Fruit fly (Drosophila melanogaster) whole organism, embryonic: Measurements from ENCODE around the gene CG31174.

Experiments
- Antp ChIP-seq: fragments of 200-800 bp; sonication (Bioruptor generic); optimal IDR thresholded peaks from 3 replicates; lab custom pipeline; 2016; ENCODE audit warnings: missing biosample characterization, missing genetic modification characterization
- Asciz ChIP-seq: fragments of 200-800 bp; sonication (Bioruptor generic); optimal IDR thresholded peaks from 2 replicates; lab custom pipeline; 2017; ENCODE audit warnings: missing biosample characterization, mild to moderate bottlenecking, missing genetic modification characterization, missing genetic modification reagents
- Atf6 ChIP-seq: fragments of 200-800 bp; sonication (Bioruptor generic); IDR thresholded peaks from 2 replicates; pipeline ENCODE4 v1.3.6; 2022; ENCODE audit warnings: missing biosample characterization, missing genetic modification characterization
- Awh ChIP-seq: fragments of 200-800 bp; sonication (Bioruptor generic); IDR thresholded peaks from 2 replicates; pipeline ENCODE4, ENCODE4 v1.3.6; 2022; ENCODE audit warnings: missing biosample characterization, missing genetic modification characterization
- C15 ChIP-seq: fragments of 200-800 bp; sonication (Bioruptor generic); IDR thresholded peaks from 3 replicates; pipeline ENCODE4 v1.3.6; 2022; ENCODE audit warnings: missing biosample characterization, missing genetic modification characterization
- CG10979 ChIP-seq: fragments of 200-800 bp; sonication (Bioruptor generic); optimal IDR thresholded peaks from 2 replicates; lab custom pipeline; 2018; ENCODE audit warnings: missing biosample characterization, mild to moderate bottlenecking, missing genetic modification characterization, moderate library complexity
- CG11560 ChIP-seq: fragments of 200-800 bp; sonication (Bioruptor generic); IDR thresholded peaks from 3 replicates; pipeline ENCODE4 v1.3.6; 2022; ENCODE audit warnings: missing biosample characterization, missing genetic modification characterization
- CG11695 ChIP-seq: fragments of 200-800 bp; sonication (Bioruptor generic); IDR thresholded peaks from 3 replicates; pipeline ENCODE4 v1.3.6; 2022; ENCODE audit warnings: missing biosample characterization, missing genetic modification characterization
- CG12104 ChIP-seq: fragments of 200-800 bp; sonication (Bioruptor generic); optimal IDR thresholded peaks from 3 replicates; lab custom pipeline; 2016; ENCODE audit warnings: missing biosample characterization, missing genetic modification characterization
- CG12769 ChIP-seq: fragments of 200-800 bp; sonication (Bioruptor generic); optimal IDR thresholded peaks from 2 replicates; lab custom pipeline; 2019; ENCODE audit warnings: missing biosample characterization, mild to moderate bottlenecking, missing genetic modification characterization, moderate library complexity
- CG13287 ChIP-seq: fragments of 200-800 bp; sonication (Bioruptor generic); IDR thresholded peaks from 2 replicates; pipeline ENCODE4 v1.3.6; 2022; ENCODE audit warnings: missing biosample characterization, missing genetic modification characterization; ENCODE audit not compliant: partially characterized antibody
- CG13624 ChIP-seq: fragments of 200-800 bp; sonication (Bioruptor generic); optimal IDR thresholded peaks from 2 replicates; lab custom pipeline; 2016; ENCODE audit warnings: missing biosample characterization, missing genetic modification characterization
- CG1529 ChIP-seq: fragments of 200-800 bp; sonication (Bioruptor generic); optimal IDR thresholded peaks from 3 replicates; lab custom pipeline; 2018; ENCODE audit warnings: missing biosample characterization, missing genetic modification characterization
- CG17359 ChIP-seq: fragments of 200-800 bp; sonication (Bioruptor generic); optimal IDR thresholded peaks from 3 replicates; lab custom pipeline; 2018; ENCODE audit warnings: missing biosample characterization, mild to moderate bottlenecking, missing genetic modification characterization, moderate library complexity
- CG17612 ChIP-seq: fragments of 200-800 bp; sonication (Bioruptor generic); IDR thresholded peaks from 2 replicates; pipeline ENCODE4 v1.3.6; 2022; ENCODE audit warnings: missing biosample characterization, missing genetic modification characterization
- CG1832 ChIP-seq: fragments of 200-800 bp; sonication (Bioruptor generic); optimal IDR thresholded peaks from 2 replicates; lab custom pipeline; 2017; ENCODE audit warnings: missing biosample characterization, mild to moderate bottlenecking, missing genetic modification characterization, inconsistent platforms
- CG7357 ChIP-seq: fragments of 200-800 bp; sonication (Bioruptor generic); IDR thresholded peaks from 3 replicates; pipeline ENCODE4 v1.3.6; 2022; ENCODE audit warnings: missing biosample characterization, missing genetic modification characterization
- CG9437 ChIP-seq: fragments of 200-800 bp; sonication (Bioruptor generic); optimal IDR thresholded peaks from 2 replicates; lab custom pipeline; 2018; ENCODE audit warnings: missing biosample characterization, mild to moderate bottlenecking, missing genetic modification characterization
- CG9727 ChIP-seq: fragments of 200-800 bp; sonication (Bioruptor generic); optimal IDR thresholded peaks from 3 replicates; lab custom pipeline; 2017; ENCODE audit warnings: missing biosample characterization, mild to moderate bottlenecking, missing genetic modification characterization
- CrebB ChIP-seq: fragments of 200-800 bp; sonication (Bioruptor generic); optimal IDR thresholded peaks from 3 replicates; lab custom pipeline; 2018; ENCODE audit warnings: missing biosample characterization, mild to moderate bottlenecking, missing genetic modification characterization
- Fer1 ChIP-seq: fragments of 200-800 bp; sonication (Bioruptor generic); optimal IDR thresholded peaks from 2 replicates; lab custom pipeline; 2017; ENCODE audit warnings: missing biosample characterization, mild to moderate bottlenecking, missing genetic modification characterization
- Hey ChIP-seq: fragments of 200-800 bp; sonication (Bioruptor generic); optimal IDR thresholded peaks from 3 replicates; lab custom pipeline; 2018; ENCODE audit warnings: missing biosample characterization, mild to moderate bottlenecking, missing genetic modification characterization
- Jarid2 ChIP-seq: fragments of 200-800 bp; sonication (Bioruptor generic); optimal IDR thresholded peaks from 3 replicates; lab custom pipeline; 2017; ENCODE audit warnings: mild to moderate bottlenecking, missing biosample characterization, missing genetic modification reagents, missing genetic modification characterization
- NFAT ChIP-seq: fragments of 200-800 bp; sonication (Bioruptor generic); IDR thresholded peaks from 2 replicates; pipeline ENCODE4 v1.3.6; 2022; ENCODE audit warnings: missing biosample characterization, missing genetic modification characterization
- Optix ChIP-seq: fragments of 200-800 bp; sonication (Bioruptor generic); IDR thresholded peaks from 3 replicates; pipeline ENCODE4 v1.3.6; 2022; ENCODE audit warnings: missing biosample characterization, missing genetic modification characterization
- Pdp1 ChIP-seq, 2 experiments: fragments of 200-800 bp; sonication (Bioruptor generic); optimal IDR thresholded peaks; 3 replicates each; lab custom pipeline; 2016; ENCODE audit warnings: missing biosample characterization in 2 of 2, missing genetic modification characterization in 2 of 2, mild to moderate bottlenecking in 1 of 2, moderate library complexity in 1 of 2
- Poxn ChIP-seq: fragments of 200-800 bp; sonication (Bioruptor generic); IDR thresholded peaks from 2 replicates; pipeline ENCODE4 v1.3.6; 2022; ENCODE audit warnings: missing biosample characterization, missing genetic modification characterization
- Rfx ChIP-seq: fragments of 200-800 bp; sonication (Bioruptor generic); IDR thresholded peaks from 2 replicates; pipeline ENCODE4 v1.3.6; 2022; ENCODE audit warnings: missing biosample characterization, missing genetic modification characterization
- Trl ChIP-seq, 3 experiments: fragments of >200 bp in 2 of 3; fragments of 200-800 bp in 1 of 3; sonication (Bioruptor generic) in 1 of 3; optimal IDR thresholded peaks; 2 replicates in 1 of 3; 3 replicates in 2 of 3; lab custom pipeline; 2016 to 2017; ENCODE audit warnings: missing biosample characterization in 1 of 3, missing genetic modification characterization in 1 of 3
- Xrp1 ChIP-seq: fragments of 200-800 bp; sonication (Bioruptor generic); IDR thresholded peaks from 2 replicates; pipeline ENCODE4 v1.3.6; 2022; ENCODE audit warnings: missing biosample characterization, missing genetic modification characterization
- cas ChIP-seq: fragments of 200-800 bp; sonication (Bioruptor generic); IDR thresholded peaks from 2 replicates; pipeline ENCODE4 v1.3.6; 2022; ENCODE audit warnings: missing biosample characterization, missing genetic modification characterization
- dm ChIP-seq: fragments of 200-800 bp; sonication (Bioruptor generic); optimal IDR thresholded peaks from 3 replicates; lab custom pipeline; 2016; ENCODE audit warnings: missing biosample characterization, missing genetic modification characterization
- fd3F ChIP-seq: fragments of 200-800 bp; sonication (Bioruptor generic); optimal IDR thresholded peaks from 2 replicates; lab custom pipeline; 2018; ENCODE audit warnings: missing biosample characterization, mild to moderate bottlenecking, missing genetic modification characterization, moderate library complexity
- fu2 ChIP-seq: fragments of 200-800 bp; sonication (Bioruptor generic); optimal IDR thresholded peaks from 2 replicates; lab custom pipeline; 2016; ENCODE audit warnings: missing biosample characterization, missing genetic modification characterization
- kni ChIP-seq: fragments of 200-800 bp; sonication (Bioruptor generic); optimal IDR thresholded peaks from 3 replicates; lab custom pipeline; 2017; ENCODE audit warnings: mild to moderate bottlenecking, missing biosample characterization, missing genetic modification reagents, missing genetic modification characterization
- lov ChIP-seq, 2 experiments: fragments of 200-800 bp in 1 of 2; fragments of >200 bp in 1 of 2; sonication (Bioruptor generic) in 1 of 2; IDR thresholded peaks in 1 of 2; optimal IDR thresholded peaks in 1 of 2; 2 replicates in 1 of 2; 3 replicates in 1 of 2; pipeline versions ENCODE4 v1.3.6 to Lab custom; 2017 to 2022; ENCODE audit warnings: missing biosample characterization in 1 of 2, missing genetic modification characterization in 1 of 2
- pb ChIP-seq: fragments of 200-800 bp; sonication (Bioruptor generic); optimal IDR thresholded peaks from 3 replicates; lab custom pipeline; 2016; ENCODE audit warnings: missing biosample characterization, missing genetic modification characterization
- pho ChIP-seq: fragments of 200-800 bp; sonication (Bioruptor generic); optimal IDR thresholded peaks from 2 replicates; lab custom pipeline; 2016; ENCODE audit warnings: missing biosample characterization, missing genetic modification characterization
- pros ChIP-seq: fragments of 200-800 bp; sonication (Bioruptor generic); optimal IDR thresholded peaks from 3 replicates; lab custom pipeline; 2019; ENCODE audit warnings: missing biosample characterization, mild to moderate bottlenecking, missing genetic modification characterization, moderate library complexity
- row ChIP-seq: fragments of 200-800 bp; sonication (Bioruptor generic); IDR thresholded peaks from 3 replicates; pipeline ENCODE4 v1.3.6; 2022; ENCODE audit warnings: missing biosample characterization, missing genetic modification characterization
- slou ChIP-seq: fragments of 200-800 bp; sonication (Bioruptor generic); optimal IDR thresholded peaks from 3 replicates; lab custom pipeline; 2016; ENCODE audit warnings: missing biosample characterization, missing genetic modification characterization
- sqz ChIP-seq: fragments of 200-800 bp; sonication (Bioruptor generic); optimal IDR thresholded peaks from 3 replicates; lab custom pipeline; 2018; ENCODE audit warnings: missing biosample characterization, mild to moderate bottlenecking, missing genetic modification characterization
- tin ChIP-seq: fragments of 200-800 bp; sonication (Bioruptor generic); optimal IDR thresholded peaks from 3 replicates; lab custom pipeline; 2016; ENCODE audit warnings: missing biosample characterization, missing genetic modification characterization
- ttk ChIP-seq: fragments of 200-800 bp; sonication (Bioruptor generic); IDR thresholded peaks from 2 replicates; pipeline ENCODE4 v2.1.2; 2022; ENCODE audit warnings: missing biosample characterization, missing genetic modification characterization
- tx ChIP-seq: fragments of 200-800 bp; sonication (Bioruptor generic); optimal IDR thresholded peaks from 2 replicates; lab custom pipeline; 2016; ENCODE audit warnings: missing biosample characterization, missing genetic modification characterization
- vfl ChIP-seq: fragments of 200-800 bp; sonication (Bioruptor generic); optimal IDR thresholded peaks from 2 replicates; lab custom pipeline; 2016; ENCODE audit warnings: missing biosample characterization, missing genetic modification characterization
- vnd ChIP-seq: fragments of 200-800 bp; sonication (Bioruptor generic); IDR thresholded peaks from 3 replicates; pipeline ENCODE4 v1.3.6; 2022; ENCODE audit warnings: missing biosample characterization, missing genetic modification characterization; ENCODE audit not compliant: partially characterized antibody

CG31174 gene

DNA sequence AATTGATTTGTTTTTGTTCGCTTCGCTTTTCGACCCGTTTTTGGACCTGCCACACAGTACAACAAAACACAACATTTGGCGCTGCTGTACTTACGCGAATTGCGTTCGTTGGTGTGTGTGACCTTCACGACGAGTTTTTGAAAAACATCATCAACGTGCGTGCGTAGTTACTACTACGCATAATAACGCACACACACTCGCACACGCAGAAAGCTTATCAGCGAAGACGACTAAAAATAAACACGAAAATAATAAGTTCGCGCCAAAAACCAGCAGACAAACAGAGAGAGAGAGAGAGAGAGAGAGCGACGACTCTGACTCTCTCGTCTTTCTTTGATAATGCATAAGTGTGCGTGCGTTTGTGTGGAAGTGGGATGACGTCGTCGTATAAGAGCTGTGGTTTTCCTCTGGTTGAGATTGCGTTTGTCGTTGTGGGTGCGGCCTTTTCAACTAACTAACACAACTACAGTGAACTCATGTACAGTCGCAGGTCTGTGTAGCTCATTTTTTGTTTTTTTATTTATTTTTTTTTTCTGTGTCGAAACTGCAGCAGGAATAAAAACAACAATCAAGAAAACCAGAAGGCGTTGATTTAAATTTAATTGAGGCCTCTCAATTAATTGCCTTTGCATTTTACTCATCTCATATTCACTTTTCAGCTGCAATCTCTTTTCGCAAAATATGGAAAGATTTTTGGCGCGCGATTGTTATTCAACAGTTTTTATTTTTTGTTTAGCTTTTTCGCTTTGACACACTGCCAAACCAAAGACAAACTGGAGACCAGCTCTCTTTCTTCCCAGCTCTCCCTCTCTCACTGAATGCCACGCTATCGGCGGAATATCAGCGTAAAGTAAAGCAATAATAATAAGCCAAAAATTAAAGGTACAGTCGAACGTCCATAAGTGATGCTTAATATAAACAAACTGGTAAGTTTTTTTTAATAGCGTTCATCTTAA, 15.4 kb downstream of the CG31174 start (continued):
- no peak for TF ChIP-seq slou (GFP tag; lab: Kevin White, UChicago)
- TF ChIP-seq cas (GFP tag; lab: Robert Waterston, UW): no peak
- TF ChIP-seq CG13624 (GFP tag; lab: Kevin White, UChicago): peak; percentile 89
- 0 out of 2 replicates have a peak, but pooled peaks have one; percentile 30 for TF ChIP-seq Awh (GFP tag; lab: Robert Waterston, UW)
- TF ChIP-seq CG1529 (GFP tag; lab: Kevin White, UChicago): no peak
- TF ChIP-seq CG10979: no peak
- no peak for TF ChIP-seq Optix
- TF ChIP-seq pho (GFP tag; lab: Kevin White, UChicago): no peak
- TF ChIP-seq lov (optimal IDR thresholded peaks at IDR 0.05; lab: Kevin White, UChicago): no peak
- 0 out of 3 replicates have a peak, but pooled peaks have one; percentile 70 for TF ChIP-seq lov (GFP tag; IDR thresholded peaks at IDR 0.05; lab: Robert Waterston, UW)
- TF ChIP-seq vfl (GFP tag; lab: Kevin White, UChicago): no peak
- TF ChIP-seq CG17612: no peak
- peak; percentile 66 for TF ChIP-seq CG1832 (GFP tag; lab: Kevin White, UChicago)
- no peak for TF ChIP-seq CG9727 (GFP tag; lab: Kevin White, UChicago)
- peak; percentile 86 for TF ChIP-seq sqz (GFP tag; lab: Kevin White, UChicago)
- TF ChIP-seq CG12769 (tag; lab: Kevin White, UChicago): peak; percentile 80
- no peak for TF ChIP-seq CG11560 (tag; lab: Robert Waterston, UW)
- TF ChIP-seq row: 0 out of 3 replicates have a peak, but pooled peaks have one; percentile 6
- peak; percentile 49 for TF ChIP-seq CG13287
- peak; percentile 95 to 98 for TF ChIP-seq Trl (optimal IDR thresholded peaks at IDR 0.05; lab: Kevin White, UChicago)
- peak; percentile 63 for TF ChIP-seq Trl (GFP tag; optimal IDR thresholded peaks at IDR 0.05; lab: Kevin White, UChicago)
- TF ChIP-seq Jarid2 (GFP tag; lab: Kevin White, UChicago): no peak
- no peak for TF ChIP-seq CG7357
- no peak for TF ChIP-seq tx (GFP tag; lab: Kevin White, UChicago)
- TF ChIP-seq tin (GFP tag; lab: Kevin White, UChicago): no peak
- TF ChIP-seq CrebB (tag; lab: Kevin White, UChicago): peak; percentile 24
- TF ChIP-seq NFAT (GFP tag; lab: Robert Waterston, UW): no peak
- no peak for TF ChIP-seq Poxn (GFP tag; lab: Robert Waterston, UW)
- TF ChIP-seq Asciz (GFP tag; lab: Kevin White, UChicago): no peak
- TF ChIP-seq Xrp1 (GFP tag; lab: Robert Waterston, UW): peak; percentile 32; the same call in 1 of the 2 replicates
- no peak for TF ChIP-seq fu2 (GFP tag; lab: Kevin White, UChicago)
- peak; percentile 78 for TF ChIP-seq pros

DNA sequence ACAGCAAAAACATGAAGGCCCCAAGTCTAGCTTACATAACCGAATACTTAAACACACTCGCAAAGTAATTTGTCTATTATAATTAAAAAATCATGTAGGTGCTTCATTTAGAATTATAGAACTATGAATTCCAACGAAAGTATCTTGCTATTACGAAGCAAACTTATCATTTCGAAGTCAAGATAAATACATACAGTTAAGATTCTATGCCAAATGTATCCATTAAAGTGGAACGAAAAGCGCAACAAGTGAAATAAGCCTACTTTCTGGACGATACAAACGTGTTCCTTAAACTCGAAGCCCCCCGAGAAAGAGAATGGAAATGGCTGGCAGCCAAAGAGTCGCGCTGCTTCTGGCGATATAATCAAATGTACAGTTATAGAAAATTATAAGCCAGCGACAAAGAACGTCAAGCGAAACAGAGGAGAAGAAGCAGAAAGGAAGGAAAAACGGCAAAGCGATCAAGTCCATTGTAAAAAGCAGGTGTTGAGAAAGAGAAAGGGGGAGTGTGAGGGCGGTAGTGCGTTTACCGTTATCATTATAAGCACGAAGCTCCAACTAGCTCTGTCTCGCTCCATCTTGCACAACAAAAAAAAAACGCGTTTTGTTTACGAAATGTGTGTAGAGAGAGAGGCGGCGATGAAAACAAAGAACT, 16.6 kb downstream of the CG31174 start:
- TF ChIP-seq Antp (GFP tag; lab: Kevin White, UChicago) (no peak), Fer1 (GFP tag; lab: Kevin White, UChicago) (peak; percentile 23), Rfx (GFP tag; lab: Robert Waterston, UW) (peak; percentile 49), CG17359 (tag; lab: Kevin White, UChicago) (peak; percentile 10), Pdp1 (GFP tag; optimal IDR thresholded peaks at IDR 0.05; lab: Kevin White, UChicago) (peak; percentile 15 to 84), pho (GFP tag; lab: Kevin White, UChicago) (peak; percentile 23), CG9437 (GFP tag; lab: Kevin White, UChicago) (peak; percentile 30), CG12104 (peak; percentile 16), pb (GFP tag; lab: Kevin White, UChicago) (no peak), fd3F (GFP tag; lab: Kevin White, UChicago) (peak; percentile 31), dm (GFP tag; lab: Kevin White, UChicago) (no peak), vnd (GFP tag; lab: Robert Waterston, UW) (no peak), kni (GFP tag; lab: Kevin White, UChicago) (peak; percentile 63), CG11695 (GFP tag; lab: Robert Waterston, UW) (peak; percentile 56; the same call in 1 of the 3 replicates), ttk (no peak), Atf6 (GFP tag; lab: Robert Waterston, UW) (peak; percentile 59; the same call in 1 of the 2 replicates), Hey (tag; lab: Kevin White, UChicago) (no peak), CG13624 (GFP tag; lab: Kevin White, UChicago) (peak; percentile 6), C15 (GFP tag; lab: Robert Waterston, UW) (no peak)
